Worm (Caenorhabditis elegans) whole organism, L1 larva: ENCODE measurements around the gene Y64G10A.7.

Experiments used
- aly-2 ChIP-seq: fragments of 150-350 bp; optimal IDR thresholded peaks from 2 replicates; lab custom pipeline; 2014; ENCODE audit warnings: missing biosample characterization, missing genetic modification characterization
- ceh-82 ChIP-seq, 3 experiments: fragments of 150-350 bp in 1 of 3; sonication (generic microtip) in 2 of 3; optimal IDR thresholded peaks; 2 replicates each; lab custom pipeline; 2014 to 2017; ENCODE audit warnings: missing biosample characterization in 3 of 3, missing genetic modification characterization in 3 of 3

- TF ChIP-seq aly-2 (tag; lab: Kevin White, UChicago) (no peak), ceh-82 (tag; optimal IDR thresholded peaks at IDR 0.05; lab: Kevin White, UChicago) (no peak)
Observed at ce11 chrIV:14365837-14366378, 74.2 kb downstream of the Y64G10A.7 start.
